Worm (Caenorhabditis elegans) whole organism, midembryonic: ENCODE results near the gene bet-2.

Experiments used
- T22C8.4 ChIP-seq: fragments of 200-800 bp; sonication (Bioruptor generic); IDR thresholded peaks from 2 replicates; pipeline ENCODE4 v1.3.6; 2022; ENCODE audit warnings: missing genetic modification characterization, missing compliant biosample characterization
- cog-1 ChIP-seq: sonication (generic microtip); optimal IDR thresholded peaks from 2 replicates; lab custom pipeline; 2016; ENCODE audit warnings: missing genetic modification characterization, missing compliant biosample characterization
- flt-1 ChIP-seq: fragments of 200-800 bp; sonication (Bioruptor generic); IDR thresholded peaks from 2 replicates; pipeline ENCODE4 v1.3.6; 2022; ENCODE audit warnings: missing genetic modification characterization, missing compliant biosample characterization
- klf-2 ChIP-seq: fragments of 200-800 bp; sonication (Bioruptor generic); conservative IDR thresholded peaks from 2 replicates; pipeline ENCODE4 v1.3.6; 2022; ENCODE audit warnings: missing genetic modification reagents, missing genetic modification characterization, missing compliant biosample characterization
- med-1 ChIP-seq: sonication (generic microtip); optimal IDR thresholded peaks from 2 replicates; lab custom pipeline; 2017; ENCODE audit warnings: missing genetic modification characterization, mild to moderate bottlenecking, missing compliant biosample characterization, antibody characterized with exemption, missing genetic modification reagents; ENCODE audit not compliant: insufficient read depth
- ref-1 ChIP-seq: fragments of 200-800 bp; sonication (Bioruptor generic); conservative IDR thresholded peaks from 2 replicates; pipeline ENCODE4 v1.3.6; 2022; ENCODE audit warnings: missing genetic modification reagents, missing genetic modification characterization, missing compliant biosample characterization
- tab-1 ChIP-seq: fragments of 200-800 bp; sonication (Bioruptor generic); IDR thresholded peaks from 2 replicates; pipeline ENCODE4 v1.3.6; 2022; ENCODE audit warnings: missing genetic modification characterization, missing compliant biosample characterization
- ztf-23 ChIP-seq: fragments of 200-800 bp; sonication (Bioruptor generic); IDR thresholded peaks from 2 replicates; pipeline ENCODE4 v1.3.6; 2022; ENCODE audit warnings: missing genetic modification reagents, missing genetic modification characterization, missing compliant biosample characterization
- ztf-29 ChIP-seq: fragments of 200-800 bp; sonication (Bioruptor generic); IDR thresholded peaks from 2 replicates; pipeline ENCODE4 v1.3.6; 2022; ENCODE audit warnings: missing genetic modification reagents, missing genetic modification characterization, missing compliant biosample characterization

DNA sequence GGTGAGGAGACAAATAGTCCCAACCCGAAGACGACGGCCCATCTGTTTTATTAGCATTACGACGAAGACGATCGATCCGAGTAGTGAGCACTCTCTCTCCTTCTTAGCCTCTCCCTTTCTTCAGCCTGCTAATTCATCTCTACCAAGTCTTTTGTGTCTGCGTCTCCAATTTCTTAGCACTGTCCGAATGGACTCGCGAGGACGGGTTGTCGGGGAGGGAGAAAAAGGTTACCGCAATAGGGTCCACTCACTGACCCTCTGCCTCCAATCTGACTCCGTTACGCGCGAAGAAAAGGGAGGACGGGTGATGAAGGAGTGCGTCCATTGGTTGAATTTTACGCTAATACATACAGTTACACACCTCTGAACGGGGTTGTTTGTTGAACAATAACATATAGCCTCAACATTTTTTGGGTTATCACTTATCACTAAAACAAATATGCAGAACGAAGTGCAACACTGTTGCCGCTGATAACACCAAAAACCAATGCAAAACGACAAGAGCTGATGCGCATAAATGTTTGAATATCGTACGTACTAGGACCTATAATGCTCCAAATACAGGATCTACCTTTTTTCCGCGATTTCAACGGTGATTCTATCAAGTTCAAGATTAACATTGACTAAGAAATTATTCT, 28.6 kb downstream of the bet-2 start:
- TF ChIP-seq flt-1 (GFP tag; lab: Robert Waterston, UW) (peak; percentile 51; the same call in 1 of the 2 replicates), ztf-23 (GFP tag; lab: Robert Waterston, UW) (no peak), T22C8.4 (GFP tag; lab: Robert Waterston, UW) (peak; percentile 19; the same call in 1 of the 2 replicates), ref-1 (GFP tag; lab: Robert Waterston, UW) (no peak), ztf-29 (no peak), cog-1 (no peak), med-1 (GFP tag; lab: Kevin White, UChicago) (no peak), tab-1 (GFP tag; lab: Robert Waterston, UW) (no peak), klf-2 (GFP tag; lab: Robert Waterston, UW) (no peak)
